Worm (Caenorhabditis elegans) whole organism, L1 larva: ENCODE data around the gene R02C2.7.

ENCODE experiments used
- aha-1 ChIP-seq: fragments of 150-350 bp; optimal IDR thresholded peaks from 2 replicates; lab custom pipeline; 2014; ENCODE audit warnings: missing biosample characterization, missing genetic modification characterization
- egl-27 ChIP-seq, 2 experiments: fragments of 150-350 bp in 1 of 2; sonication (generic microtip); optimal IDR thresholded peaks; 3 replicates each; lab custom pipeline; 2017 to 2018; ENCODE audit warnings: missing biosample characterization in 2 of 2, missing genetic modification characterization in 2 of 2, missing genetic modification reagents in 2 of 2
- elt-2 ChIP-seq: sonication (generic microtip); optimal IDR thresholded peaks from 2 replicates; lab custom pipeline; 2016; ENCODE audit warnings: missing genetic modification characterization, mild to moderate bottlenecking, inconsistent platforms, missing compliant biosample characterization, missing genetic modification reagents
- fos-1 ChIP-seq: fragments of 150-350 bp; optimal IDR thresholded peaks from 2 replicates; lab custom pipeline; 2014; ENCODE audit warnings: missing biosample characterization, missing genetic modification characterization
- zip-4 ChIP-seq: fragments of 200-800 bp; sonication (Bioruptor generic); optimal IDR thresholded peaks from 2 replicates; lab custom pipeline; 2018; ENCODE audit warnings: mild to moderate bottlenecking, missing genetic modification characterization, moderate library complexity, missing compliant biosample characterization

DNA sequence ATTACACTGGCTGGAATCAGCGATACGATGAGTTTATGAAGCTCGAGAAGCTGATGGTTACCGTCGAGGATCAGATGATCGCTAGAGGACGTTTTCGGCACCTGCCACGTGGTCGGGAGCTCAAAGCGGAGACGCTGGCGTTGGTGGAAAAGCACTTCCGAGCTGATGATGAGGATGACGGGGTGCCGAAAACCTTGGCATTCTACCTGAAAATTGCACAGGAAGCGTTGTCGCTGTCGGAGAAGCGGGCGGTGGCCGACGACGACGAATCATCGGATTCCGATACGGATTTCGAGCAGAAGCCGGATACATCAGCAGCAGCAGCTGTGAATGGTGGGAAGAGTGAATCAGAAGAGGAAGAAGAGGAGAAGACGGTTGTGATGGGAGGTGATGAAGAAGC lies 47.7 kb downstream of the R02C2.7 start:
- no peak for TF ChIP-seq egl-27 (tag; optimal IDR thresholded peaks at IDR 0.05; lab: Kevin White, UChicago)
- TF ChIP-seq elt-2 (tag; lab: Kevin White, UChicago): no peak
- TF ChIP-seq aha-1 (tag; lab: Kevin White, UChicago): no peak
- TF ChIP-seq fos-1 (tag; lab: Kevin White, UChicago): no peak
- TF ChIP-seq zip-4 (GFP tag; lab: Kevin White, UChicago): no peak
